Fruit fly (Drosophila melanogaster) whole organism, embryonic: Measurements from ENCODE around the gene MYPT-75D.

Source experiments
- Awh ChIP-seq: fragments of 200-800 bp; sonication (Bioruptor generic); IDR thresholded peaks from 2 replicates; pipeline ENCODE4, ENCODE4 v1.3.6; 2022; ENCODE audit warnings: missing biosample characterization, missing genetic modification characterization
- BEAF-32 ChIP-seq: fragments of 200-800 bp; sonication (Bioruptor generic); optimal IDR thresholded peaks from 3 replicates; lab custom pipeline; 2017; ENCODE audit warnings: missing biosample characterization, missing genetic modification characterization, mild to moderate bottlenecking, moderate library complexity, missing genetic modification reagents
- CG11247 ChIP-seq: fragments of 200-800 bp; sonication (Bioruptor generic); IDR thresholded peaks from 2 replicates; pipeline ENCODE4 v1.3.6; 2022; ENCODE audit warnings: missing biosample characterization, missing genetic modification characterization
- CG13624 ChIP-seq: fragments of 200-800 bp; sonication (Bioruptor generic); optimal IDR thresholded peaks from 2 replicates; lab custom pipeline; 2016; ENCODE audit warnings: missing biosample characterization, missing genetic modification characterization
- CG13775 ChIP-seq: fragments of 200-800 bp; sonication (Bioruptor generic); optimal IDR thresholded peaks from 3 replicates; lab custom pipeline; 2017; ENCODE audit warnings: missing biosample characterization, mild to moderate bottlenecking, missing genetic modification characterization
- CG17328 ChIP-seq: fragments of 200-800 bp; sonication (Bioruptor generic); IDR thresholded peaks from 2 replicates; pipeline ENCODE4 v1.3.6; 2022; ENCODE audit warnings: missing biosample characterization, missing genetic modification characterization
- CG17912 ChIP-seq: fragments of 200-800 bp; sonication (Bioruptor generic); optimal IDR thresholded peaks from 2 replicates; lab custom pipeline; 2018; ENCODE audit warnings: missing biosample characterization, mild to moderate bottlenecking, missing genetic modification characterization
- CG18764 ChIP-seq: fragments of 200-800 bp; sonication (Bioruptor generic); optimal IDR thresholded peaks from 3 replicates; lab custom pipeline; 2016; ENCODE audit warnings: missing biosample characterization, missing genetic modification characterization
- CG2889 ChIP-seq: fragments of 200-800 bp; sonication (Bioruptor generic); IDR thresholded peaks from 3 replicates; pipeline ENCODE4 v1.3.6; 2022; ENCODE audit warnings: missing biosample characterization, missing genetic modification characterization
- CG3281 ChIP-seq: fragments of 200-800 bp; sonication (Bioruptor generic); optimal IDR thresholded peaks from 3 replicates; lab custom pipeline; 2017; ENCODE audit warnings: missing biosample characterization, mild to moderate bottlenecking, missing genetic modification characterization
- CG34422 ChIP-seq: fragments of 200-800 bp; sonication (Bioruptor generic); IDR thresholded peaks from 3 replicates; pipeline ENCODE4 v1.3.6; 2022; ENCODE audit warnings: missing biosample characterization, missing genetic modification characterization
- CG3726 ChIP-seq: fragments of 200-800 bp; sonication (Bioruptor generic); IDR thresholded peaks from 3 replicates; pipeline ENCODE4, ENCODE4 v1.3.6; 2022; ENCODE audit warnings: missing biosample characterization, missing genetic modification characterization
- CG7963 ChIP-seq: fragments of 200-800 bp; sonication (Bioruptor generic); IDR thresholded peaks from 3 replicates; pipeline ENCODE4 v1.3.6; 2022; ENCODE audit warnings: missing biosample characterization, missing genetic modification characterization; ENCODE audit not compliant: partially characterized antibody
- CG8765 ChIP-seq: fragments of 200-800 bp; sonication (Bioruptor generic); IDR thresholded peaks from 2 replicates; pipeline ENCODE4 v1.3.6; 2022; ENCODE audit warnings: missing biosample characterization, missing genetic modification characterization
- CG8944 ChIP-seq: fragments of 200-800 bp; sonication (Bioruptor generic); optimal IDR thresholded peaks from 3 replicates; lab custom pipeline; 2016; ENCODE audit warnings: missing biosample characterization, missing genetic modification characterization
- CG9817 ChIP-seq: fragments of 200-800 bp; sonication (Bioruptor generic); optimal IDR thresholded peaks from 2 replicates; lab custom pipeline; 2018; ENCODE audit warnings: missing biosample characterization, mild to moderate bottlenecking, missing genetic modification characterization, moderate library complexity
- CG9876 ChIP-seq: fragments of 200-800 bp; sonication (Bioruptor generic); optimal IDR thresholded peaks from 2 replicates; lab custom pipeline; 2016; ENCODE audit warnings: missing biosample characterization, missing genetic modification characterization
- CTCF ChIP-seq: fragments of 200-800 bp; sonication (Bioruptor generic); optimal IDR thresholded peaks from 2 replicates; lab custom pipeline; 2017; ENCODE audit warnings: missing biosample characterization, mild to moderate bottlenecking, missing genetic modification characterization, moderate library complexity
- Dfd ChIP-seq, 2 experiments: fragments of >200 bp; optimal IDR thresholded peaks; 2 replicates each; lab custom pipeline; 2017; ENCODE audit warnings: missing biosample characterization in 2 of 2, missing genetic modification characterization in 2 of 2
- Dp ChIP-seq: fragments of 200-800 bp; sonication (Bioruptor generic); optimal IDR thresholded peaks from 2 replicates; lab custom pipeline; 2018; ENCODE audit warnings: missing biosample characterization, mild to moderate bottlenecking, missing genetic modification characterization, moderate library complexity
- E2f1 ChIP-seq: fragments of 200-800 bp; sonication (Bioruptor generic); IDR thresholded peaks from 2 replicates; pipeline ENCODE4 v1.3.6; 2022; ENCODE audit warnings: missing biosample characterization, missing genetic modification characterization
- HLH54F ChIP-seq: fragments of 200-800 bp; sonication (Bioruptor generic); optimal IDR thresholded peaks from 3 replicates; lab custom pipeline; 2016; ENCODE audit warnings: missing biosample characterization, missing genetic modification characterization
- Hmx ChIP-seq: fragments of 200-800 bp; sonication (Bioruptor generic); optimal IDR thresholded peaks from 2 replicates; lab custom pipeline; 2016; ENCODE audit warnings: missing biosample characterization, missing genetic modification characterization
- Hr78 ChIP-seq, 2 experiments: fragments of 200-800 bp in 1 of 2; fragments of >200 bp in 1 of 2; sonication (Bioruptor generic) in 1 of 2; optimal IDR thresholded peaks; 2 replicates each; lab custom pipeline; 2017 to 2019; ENCODE audit warnings: missing biosample characterization in 2 of 2, missing genetic modification characterization in 2 of 2, mild to moderate bottlenecking in 1 of 2, moderate library complexity in 1 of 2
- Hsf ChIP-seq: fragments of 200-800 bp; sonication (Bioruptor generic); optimal IDR thresholded peaks from 3 replicates; lab custom pipeline; 2016; ENCODE audit warnings: missing biosample characterization, missing genetic modification characterization
- Meics ChIP-seq: fragments of 200-800 bp; sonication (Bioruptor generic); optimal IDR thresholded peaks from 2 replicates; lab custom pipeline; 2017; ENCODE audit warnings: missing biosample characterization, mild to moderate bottlenecking, missing genetic modification characterization
- NK7.1 ChIP-seq: fragments of 200-800 bp; sonication (Bioruptor generic); optimal IDR thresholded peaks from 3 replicates; lab custom pipeline; 2016; ENCODE audit warnings: missing biosample characterization, missing genetic modification characterization
- Scr ChIP-seq: fragments of 200-800 bp; sonication (Bioruptor generic); IDR thresholded peaks from 2 replicates; pipeline ENCODE4 v1.3.6; 2022; ENCODE audit warnings: missing biosample characterization, missing genetic modification characterization; ENCODE audit not compliant: partially characterized antibody
- Sox102F ChIP-seq: fragments of 200-800 bp; sonication (Bioruptor generic); optimal IDR thresholded peaks from 2 replicates; lab custom pipeline; 2018; ENCODE audit warnings: missing biosample characterization, mild to moderate bottlenecking, missing genetic modification characterization, moderate library complexity
- az2 ChIP-seq: fragments of 200-800 bp; sonication (Bioruptor generic); optimal IDR thresholded peaks from 3 replicates; lab custom pipeline; 2016; ENCODE audit warnings: missing biosample characterization, missing genetic modification characterization
- bab2 ChIP-seq: fragments of 200-800 bp; sonication (Bioruptor generic); optimal IDR thresholded peaks from 2 replicates; lab custom pipeline; 2016; ENCODE audit warnings: missing biosample characterization, missing genetic modification characterization
- ftz-f1 ChIP-seq: fragments of 200-800 bp; sonication (Bioruptor generic); optimal IDR thresholded peaks from 2 replicates; lab custom pipeline; 2016; ENCODE audit warnings: missing biosample characterization, missing genetic modification characterization
- gcm2 ChIP-seq: fragments of 200-800 bp; sonication (Bioruptor generic); optimal IDR thresholded peaks from 2 replicates; lab custom pipeline; 2016; ENCODE audit warnings: missing biosample characterization, missing genetic modification characterization
- gfzf ChIP-seq: fragments of 200-800 bp; sonication (Bioruptor generic); optimal IDR thresholded peaks from 2 replicates; lab custom pipeline; 2016; ENCODE audit warnings: missing biosample characterization, mild to moderate bottlenecking, missing genetic modification characterization, moderate library complexity
- gsb-n ChIP-seq: fragments of 200-800 bp; sonication (Bioruptor generic); optimal IDR thresholded peaks from 3 replicates; lab custom pipeline; 2018; ENCODE audit warnings: missing biosample characterization, mild to moderate bottlenecking, missing genetic modification characterization
- ken ChIP-seq: fragments of 200-800 bp; sonication (Bioruptor generic); IDR thresholded peaks from 3 replicates; pipeline ENCODE4 v1.3.6; 2022; ENCODE audit warnings: missing biosample characterization, missing genetic modification characterization
- p53 ChIP-seq: fragments of 200-800 bp; sonication (Bioruptor generic); optimal IDR thresholded peaks from 2 replicates; lab custom pipeline; 2016; ENCODE audit warnings: missing biosample characterization, missing genetic modification characterization
- pan ChIP-seq, 4 experiments: fragments of >200 bp in 3 of 4; fragments of 200-800 bp in 1 of 4; sonication (Bioruptor generic) in 1 of 4; optimal IDR thresholded peaks in 3 of 4; IDR thresholded peaks in 1 of 4; 2 replicates each; pipeline versions ENCODE4 v1.3.6 to Lab custom; 2017 to 2022; ENCODE audit warnings: missing biosample characterization in 2 of 4, missing genetic modification characterization in 2 of 4, mixed read lengths in 1 of 4
- pb ChIP-seq: fragments of 200-800 bp; sonication (Bioruptor generic); optimal IDR thresholded peaks from 3 replicates; lab custom pipeline; 2016; ENCODE audit warnings: missing biosample characterization, missing genetic modification characterization
- pnt ChIP-seq: fragments of 200-800 bp; sonication (Bioruptor generic); optimal IDR thresholded peaks from 3 replicates; lab custom pipeline; 2016; ENCODE audit warnings: missing biosample characterization, missing genetic modification characterization
- pros ChIP-seq: fragments of 200-800 bp; sonication (Bioruptor generic); optimal IDR thresholded peaks from 3 replicates; lab custom pipeline; 2019; ENCODE audit warnings: missing biosample characterization, mild to moderate bottlenecking, missing genetic modification characterization, moderate library complexity
- ranshi ChIP-seq: fragments of 200-800 bp; sonication (Bioruptor generic); IDR thresholded peaks from 2 replicates; pipeline ENCODE4 v1.3.6; 2022; ENCODE audit warnings: missing biosample characterization, missing genetic modification characterization
- row ChIP-seq: fragments of 200-800 bp; sonication (Bioruptor generic); IDR thresholded peaks from 3 replicates; pipeline ENCODE4 v1.3.6; 2022; ENCODE audit warnings: missing biosample characterization, missing genetic modification characterization
- schlank ChIP-seq: fragments of 200-800 bp; sonication (Bioruptor generic); optimal IDR thresholded peaks from 2 replicates; lab custom pipeline; 2018; ENCODE audit warnings: missing biosample characterization, mild to moderate bottlenecking, missing genetic modification characterization
- stc ChIP-seq: fragments of 200-800 bp; sonication (Bioruptor generic); IDR thresholded peaks from 2 replicates; pipeline ENCODE4 v1.3.6; 2022; ENCODE audit warnings: missing biosample characterization, missing genetic modification characterization
- tll ChIP-seq, 2 experiments: fragments of 200-800 bp in 1 of 2; fragments of >200 bp in 1 of 2; sonication (Bioruptor generic) in 1 of 2; optimal IDR thresholded peaks; 2 replicates each; lab custom pipeline; 2017 to 2019; ENCODE audit warnings: missing biosample characterization in 2 of 2, missing genetic modification characterization in 2 of 2, mild to moderate bottlenecking in 1 of 2, moderate library complexity in 1 of 2
- vnd ChIP-seq: fragments of 200-800 bp; sonication (Bioruptor generic); IDR thresholded peaks from 3 replicates; pipeline ENCODE4 v1.3.6; 2022; ENCODE audit warnings: missing biosample characterization, missing genetic modification characterization; ENCODE audit not compliant: partially characterized antibody
- wek ChIP-seq: fragments of 200-800 bp; sonication (Bioruptor generic); optimal IDR thresholded peaks from 3 replicates; lab custom pipeline; 2018; ENCODE audit warnings: missing biosample characterization, mild to moderate bottlenecking, missing genetic modification characterization, moderate library complexity

The MYPT-75D gene

DNA sequence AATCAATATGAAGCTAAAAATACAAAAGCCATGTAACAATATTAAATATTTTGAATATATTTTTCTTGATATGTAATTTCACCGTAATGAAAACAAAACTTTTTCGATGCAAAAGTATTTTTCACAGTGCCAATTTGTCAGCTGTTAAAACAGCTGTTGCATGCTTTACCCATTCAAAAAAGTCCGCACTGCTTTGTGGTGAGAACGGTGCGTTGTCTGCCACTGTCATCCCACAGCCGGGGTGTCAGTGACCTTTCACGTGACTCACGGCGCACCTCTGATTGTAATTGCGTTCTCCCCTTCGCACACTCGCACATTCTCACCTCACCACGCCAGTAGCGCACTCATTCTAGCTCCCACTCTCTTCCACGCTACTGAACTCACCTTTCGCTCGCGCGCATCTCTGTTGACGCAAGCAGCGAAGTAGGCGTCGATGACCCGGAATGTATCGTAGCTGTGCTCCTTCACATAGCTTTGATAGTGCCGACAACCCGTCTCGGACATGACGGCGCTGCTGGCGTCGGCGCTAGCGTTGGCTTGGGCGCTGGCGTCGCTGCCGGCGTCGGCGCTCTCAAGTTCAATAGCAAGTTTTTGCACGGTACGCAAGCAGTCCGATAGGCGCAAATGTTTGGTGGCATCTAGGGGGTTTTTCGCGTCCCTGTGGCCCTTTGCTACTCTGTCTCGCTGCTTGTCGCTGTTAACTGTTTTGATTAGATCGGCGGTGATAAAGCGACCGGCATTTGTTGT lies 4.6 kb upstream of the MYPT-75D start (continued):
- TF ChIP-seq bab2 (GFP tag; lab: Kevin White, UChicago) (peak; percentile 42), ranshi (GFP tag; lab: Robert Waterston, UW) (0 out of 2 replicates have a peak, but pooled peaks have one; percentile 15), CG34422 (GFP tag; lab: Robert Waterston, UW) (no peak), CG2889 (0 out of 3 replicates have a peak, but pooled peaks have one; percentile 29), Hr78 (GFP tag; optimal IDR thresholded peaks at IDR 0.05; lab: Kevin White, UChicago) (peak in 1 of 2 experiments; percentile 98), pnt (peak; percentile 21), HLH54F (peak; percentile 57), CG8944 (GFP tag; lab: Kevin White, UChicago) (peak; percentile 48), CG3726 (GFP tag; lab: Robert Waterston, UW) (no peak), pan (optimal IDR thresholded peaks at IDR 0.05; lab: Kevin White, UChicago) (peak in 1 of 2 experiments; percentile 47), pan (GFP tag; optimal IDR thresholded peaks at IDR 0.05 in 1 of 2, IDR thresholded peaks at IDR 0.05 in 1 of 2) (peak in 1 of 2 experiments; percentile 46), vnd (GFP tag; lab: Robert Waterston, UW) (peak; percentile 60), CG11247 (GFP tag; lab: Robert Waterston, UW) (0 out of 2 replicates have a peak, but pooled peaks have one; percentile 37), Dfd (GFP tag; optimal IDR thresholded peaks at IDR 0.05; lab: Kevin White, UChicago) (no peak), CG3281 (peak; percentile 4), Hsf (GFP tag; lab: Kevin White, UChicago) (peak; percentile 25), CG13624 (GFP tag; lab: Kevin White, UChicago) (peak; percentile 36), Hmx (no peak), ftz-f1 (GFP tag; lab: Kevin White, UChicago) (peak; percentile 17), NK7.1 (GFP tag; lab: Kevin White, UChicago) (peak; percentile 35), CG13775 (GFP tag; lab: Kevin White, UChicago) (peak; percentile 6), gcm2 (peak; percentile 7), Meics (GFP tag; lab: Kevin White, UChicago) (peak; percentile 61), CG7963 (peak; percentile 39; the same call in 1 of the 3 replicates), CG9817 (no peak), CG17328 (GFP tag; lab: Robert Waterston, UW) (peak; percentile 50; the same call in 1 of the 2 replicates), Sox102F (peak; percentile 21), CG9876 (GFP tag; lab: Kevin White, UChicago) (peak; percentile 30), wek (GFP tag; lab: Kevin White, UChicago) (no peak), stc (GFP tag; lab: Robert Waterston, UW) (0 out of 2 replicates have a peak, but pooled peaks have one; percentile 33), Awh (GFP tag; lab: Robert Waterston, UW) (peak; percentile 32; the same call in 1 of the 2 replicates), CG8765 (GFP tag; lab: Robert Waterston, UW) (0 out of 2 replicates have a peak, but pooled peaks have one; percentile 14), CG18764 (GFP tag; lab: Kevin White, UChicago) (peak; percentile 10), Scr (peak; percentile 75), BEAF-32 (peak; percentile 76), row (GFP tag; lab: Robert Waterston, UW) (peak; percentile 91), pros (peak; percentile 82), pb (GFP tag; lab: Kevin White, UChicago) (peak; percentile 41), az2 (peak; percentile 34), tll (GFP tag; optimal IDR thresholded peaks at IDR 0.05; lab: Kevin White, UChicago) (peak in 1 of 2 experiments; percentile 19), gfzf (GFP tag; lab: Kevin White, UChicago) (no peak), CTCF (GFP tag; lab: Kevin White, UChicago) (no peak), schlank (peak; percentile 63), E2f1 (GFP tag; lab: Robert Waterston, UW) (peak; percentile 59; the same call in 1 of the 2 replicates), Dp (GFP tag; lab: Kevin White, UChicago) (no peak), CG17912 (GFP tag; lab: Kevin White, UChicago) (no peak), ken (GFP tag; lab: Robert Waterston, UW) (peak; percentile 60; the same call in 2 of the 3 replicates), gsb-n (peak; percentile 56), p53 (GFP tag; lab: Kevin White, UChicago) (peak; percentile 39)
